Fruit fly (Drosophila melanogaster) Kc167 (cell line): ENCODE data around the gene CG42507.

Experiments
- Myc ChIP-seq: fragments of >200 bp; optimal IDR thresholded peaks from 2 replicates; lab custom pipeline; 2017; ENCODE audit warnings: missing external identifiers
- Sin3A ChIP-seq: fragments of >200 bp; optimal IDR thresholded peaks from 2 replicates; lab custom pipeline; 2018; ENCODE audit warnings: missing external identifiers
- h ChIP-seq: fragments of >200 bp; optimal IDR thresholded peaks from 3 replicates; lab custom pipeline; 2018; ENCODE audit warnings: missing external identifiers
- insv ChIP-seq: fragments of >200 bp; optimal IDR thresholded peaks from 3 replicates; lab custom pipeline; 2018; ENCODE audit warnings: missing external identifiers
- psq ChIP-seq: fragments of >200 bp; optimal IDR thresholded peaks from 2 replicates; lab custom pipeline; 2017; ENCODE audit warnings: missing external identifiers
- ttk ChIP-seq: sonication (Bioruptor generic); optimal IDR thresholded peaks from 2 replicates; lab custom pipeline; 2017; ENCODE audit warnings: missing external identifiers

DNA sequence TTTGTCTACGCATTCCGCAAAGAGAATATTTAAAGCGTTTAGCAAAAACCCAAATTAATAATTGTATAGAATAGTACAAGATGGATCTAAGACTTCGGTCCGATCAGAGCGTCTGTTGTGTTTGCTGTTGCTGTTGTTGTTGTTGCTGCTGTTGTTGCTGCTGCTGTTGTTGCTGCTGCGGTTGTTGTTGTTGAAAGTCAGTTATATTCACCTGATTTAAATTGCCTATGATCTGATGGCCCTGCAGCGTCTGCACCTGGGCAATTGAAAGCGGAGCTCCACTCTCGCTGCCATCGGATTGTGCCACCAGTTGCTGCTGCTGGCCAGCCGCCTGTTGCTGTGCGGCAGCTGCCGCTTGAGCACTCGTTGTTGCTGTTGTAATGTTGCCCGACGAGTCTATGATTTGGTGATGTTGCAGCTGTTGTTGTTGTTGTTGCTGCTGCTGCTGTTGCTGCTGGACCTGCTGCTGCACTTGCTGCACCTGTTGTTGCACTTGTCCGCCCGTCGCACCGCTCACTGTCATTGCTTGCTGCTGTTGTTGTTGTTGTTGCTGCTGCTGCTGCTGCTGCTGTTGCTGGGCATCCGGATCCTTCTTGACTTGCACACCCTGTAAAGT is 6.6 kb downstream of the CG42507 start:
- TF ChIP-seq Sin3A (lab: Kevin White, UChicago), result no peak
- TF ChIP-seq h (lab: Kevin White, UChicago), result no peak
- no peak for TF ChIP-seq psq (lab: Kevin White, UChicago)
- no peak for TF ChIP-seq Myc
- TF ChIP-seq ttk (lab: Kevin White, UChicago), result no peak
- no peak for TF ChIP-seq insv
